Fruit fly (Drosophila melanogaster) whole organism, wandering third instar larva: ENCODE measurements around the gene Spp.

Source experiments
- Abd-B ChIP-seq: fragments of >200 bp; optimal IDR thresholded peaks from 2 replicates; lab custom pipeline; 2017; ENCODE audit warnings: missing biosample characterization, missing genetic modification characterization
- Hr78 ChIP-seq: fragments of >200 bp; optimal IDR thresholded peaks from 2 replicates; lab custom pipeline; 2017; ENCODE audit warnings: missing biosample characterization, missing genetic modification characterization
- Vsx2 ChIP-seq: fragments of 200-300, 225-300 bp; sonication (Bioruptor generic); optimal IDR thresholded peaks from 2 replicates; lab custom pipeline; 2018; ENCODE audit warnings: missing biosample characterization, missing genetic modification characterization; ENCODE audit not compliant: partially characterized antibody
- h ChIP-seq: fragments of 200-800 bp; sonication (Bioruptor generic); optimal IDR thresholded peaks from 3 replicates; lab custom pipeline; 2016; ENCODE audit warnings: missing biosample characterization, mild to moderate bottlenecking, missing genetic modification characterization
- lola ChIP-seq: fragments of >200 bp; optimal IDR thresholded peaks from 2 replicates; lab custom pipeline; 2017; ENCODE audit warnings: missing biosample characterization, missing genetic modification characterization
- tai ChIP-seq: sonication (Bioruptor generic); optimal IDR thresholded peaks from 2 replicates; lab custom pipeline; 2016; ENCODE audit warnings: missing biosample characterization, missing genetic modification characterization

DNA sequence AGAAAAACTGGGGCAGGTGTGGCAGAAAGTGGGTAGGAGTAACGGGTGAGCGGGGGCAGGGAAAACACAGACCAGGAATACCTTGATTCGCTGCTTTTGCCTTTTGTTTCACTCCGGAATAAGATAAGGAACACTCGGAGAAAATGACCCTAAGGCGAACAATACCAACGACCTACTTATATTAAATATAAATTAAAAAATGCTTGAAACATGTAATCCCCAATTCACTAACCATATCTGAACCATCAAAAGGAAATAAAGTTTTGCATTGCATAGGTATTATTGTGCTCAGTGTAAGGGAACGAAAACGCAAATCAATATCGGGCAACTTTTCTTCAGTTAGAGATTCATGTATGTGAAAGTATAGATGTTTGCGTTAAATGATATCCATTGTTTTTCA, 32.4 kb downstream of the Spp start:
- no peak for TF ChIP-seq Hr78 (GFP tag; lab: Kevin White, UChicago)
- TF ChIP-seq h (GFP tag; lab: Kevin White, UChicago) = peak; percentile 87
- no peak for TF ChIP-seq Abd-B (GFP tag; lab: Kevin White, UChicago)
- TF ChIP-seq tai (GFP tag; lab: Kevin White, UChicago) = no peak
- no peak for TF ChIP-seq lola (GFP tag; lab: Kevin White, UChicago)
- no peak for TF ChIP-seq Vsx2 (GFP tag; lab: Kevin White, UChicago)
